Worm (Caenorhabditis elegans): ENCODE results near the gene spt-5.

spt-5 gene

DNA sequence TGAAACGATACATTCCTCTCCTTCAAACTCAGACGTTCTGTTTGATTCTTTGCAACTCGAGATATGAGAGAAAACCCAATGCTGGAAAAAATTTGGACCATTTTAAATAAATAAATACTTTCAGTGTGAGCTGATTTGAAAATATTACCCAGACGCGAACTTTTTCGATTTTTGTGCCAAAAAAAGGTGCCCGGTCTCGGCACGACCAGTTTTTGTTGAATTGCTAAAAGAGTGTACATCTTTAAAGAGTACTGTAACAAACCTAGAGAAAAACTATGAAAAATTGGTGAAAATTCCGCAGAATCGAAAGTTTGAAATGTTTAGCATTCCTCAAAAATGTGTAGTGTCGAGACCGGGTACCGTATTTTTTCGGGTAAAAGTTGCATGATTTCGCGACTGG lies 9.9 kb downstream of the spt-5 start, which contains the start of gene K08E4.8:
Gene K08E4.8, minus strand, starts transcription at position 101 of the 400 bp plus-strand sequence.
- TF ChIP-seq him-1 (tag; optimal IDR thresholded peaks at IDR 0.05) (no peak), W03F9.2 (tag; optimal IDR thresholded peaks at IDR 0.05) (no peak), dao-5 (tag; optimal IDR thresholded peaks at IDR 0.05) (no peak)

DNA sequence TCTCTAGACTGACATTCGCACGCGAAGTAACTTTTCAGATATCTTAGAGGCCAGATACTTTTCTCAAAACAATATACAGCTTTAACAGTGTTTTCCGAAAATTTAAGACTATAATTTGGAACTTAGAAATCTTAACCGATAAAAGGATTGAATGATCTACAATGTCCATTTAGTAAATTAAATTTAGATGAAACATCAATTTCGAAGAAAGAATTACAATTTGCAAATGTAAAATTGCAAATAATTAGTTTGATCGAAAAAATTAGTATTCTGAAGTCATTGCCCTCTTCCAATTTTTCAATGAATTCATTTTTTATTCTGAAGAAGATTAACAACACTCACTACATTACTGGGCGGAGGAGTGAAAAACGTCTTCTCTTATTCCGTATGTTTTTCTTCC lies 17.3 kb downstream of the spt-5 start, which contains the start of gene bath-37:
Gene bath-37, plus strand, starts transcription at position 301 of the 400 bp plus-strand sequence.
- TF ChIP-seq him-1 (tag; optimal IDR thresholded peaks at IDR 0.05) (no peak), W03F9.2 (tag; optimal IDR thresholded peaks at IDR 0.05) (no peak), dao-5 (tag; optimal IDR thresholded peaks at IDR 0.05) (no peak)

DNA sequence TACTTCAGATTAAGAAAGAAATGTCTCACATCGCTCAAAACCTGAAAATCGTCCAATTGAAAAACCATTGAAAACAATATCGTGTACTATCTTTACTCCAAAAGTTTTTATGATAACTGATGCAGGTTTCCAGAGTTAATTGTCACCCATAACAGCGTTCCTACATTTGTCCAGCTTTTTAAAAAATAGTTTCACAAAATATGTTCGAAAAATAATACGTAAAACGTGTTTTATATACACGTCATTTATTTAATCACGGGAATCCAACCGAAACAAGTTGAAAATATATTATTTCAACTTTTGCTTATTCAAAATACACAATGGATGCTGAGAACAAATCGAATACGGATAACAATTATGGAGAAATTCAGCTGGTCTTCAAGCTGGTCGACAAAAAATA lies 24.2 kb downstream of the spt-5 start, which contains the start of gene K08E4.7:
Gene K08E4.7, plus strand, starts transcription at position 301 of the 400 bp plus-strand sequence.
- TF ChIP-seq dao-5 (tag; optimal IDR thresholded peaks at IDR 0.05), result no peak
- no peak for TF ChIP-seq him-1 (tag; optimal IDR thresholded peaks at IDR 0.05)
- TF ChIP-seq W03F9.2 (tag; optimal IDR thresholded peaks at IDR 0.05), result no peak

DNA sequence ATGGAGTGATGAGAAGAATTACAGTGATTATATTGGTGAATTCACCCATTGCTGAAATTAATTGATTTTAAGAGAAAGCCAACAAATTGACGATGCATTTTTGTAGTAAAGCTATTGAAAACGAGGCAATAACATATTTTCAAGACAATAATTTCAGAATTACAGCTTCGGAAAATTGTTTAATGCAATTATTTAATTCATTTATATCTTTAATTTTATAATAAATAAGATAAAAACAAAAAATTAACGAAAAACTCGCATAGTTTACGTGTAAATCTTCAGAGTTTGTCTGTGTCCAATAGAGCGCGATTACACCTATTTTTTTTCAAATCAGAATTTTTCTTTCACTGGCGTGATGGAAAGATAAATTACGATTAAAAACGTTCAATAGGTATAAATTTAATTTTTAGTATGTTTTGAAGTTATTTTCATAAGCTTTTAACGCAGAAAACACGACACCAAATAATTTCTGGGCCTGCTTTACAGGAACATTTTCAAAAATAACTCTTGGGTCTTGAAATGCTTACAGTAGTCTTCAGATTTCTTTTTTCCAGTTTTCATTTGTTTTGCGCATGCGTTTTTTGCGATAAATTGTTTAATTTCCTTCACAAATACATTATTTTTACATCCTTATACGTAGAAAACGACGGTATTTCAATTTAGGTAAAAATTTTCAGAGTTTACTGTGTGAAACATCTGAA lies 27.0 kb downstream of the spt-5 start, which contains the start of gene tmed-1:
Gene tmed-1, minus strand, starts transcription at position 51 of the 701 bp plus-strand sequence.
- TF ChIP-seq dao-5 (tag; optimal IDR thresholded peaks at IDR 0.05), result no peak
- TF ChIP-seq W03F9.2 (tag; optimal IDR thresholded peaks at IDR 0.05), result peak; percentile 49

DNA sequence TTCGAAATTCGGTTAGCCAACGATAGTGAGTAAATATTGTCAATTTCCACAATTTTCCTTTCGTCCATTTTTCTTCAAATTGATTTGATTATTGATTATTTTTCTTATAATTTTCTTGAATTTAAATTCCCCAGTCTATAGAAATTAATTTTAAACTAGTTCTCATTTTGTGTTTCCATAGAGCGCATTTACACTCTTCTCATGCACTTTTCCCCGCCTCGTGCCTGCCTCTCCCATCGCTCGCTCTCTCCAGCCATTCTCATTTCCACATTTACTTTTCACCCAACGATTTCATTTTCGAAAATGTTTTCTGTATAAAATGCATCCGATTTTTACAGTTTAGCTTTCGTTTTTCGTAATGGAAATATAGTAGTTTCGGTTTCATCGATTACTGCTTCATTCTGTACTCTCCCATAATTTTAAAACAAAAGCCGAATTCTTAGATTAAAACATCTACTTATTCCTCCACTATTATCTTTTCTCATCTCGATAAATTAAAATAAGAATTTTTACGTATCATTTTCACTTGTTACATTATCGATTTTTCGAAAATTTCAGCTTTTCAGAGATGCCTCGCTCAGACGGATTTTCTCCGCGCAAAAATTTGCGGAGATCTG lies 27.7 kb downstream of the spt-5 start, which contains the start of gene lex-1:
Gene lex-1, plus strand, starts transcription at position 567 of the 617 bp plus-strand sequence.
- TF ChIP-seq dao-5 (tag; optimal IDR thresholded peaks at IDR 0.05), result no peak
- peak; percentile 8 for TF ChIP-seq W03F9.2 (tag; optimal IDR thresholded peaks at IDR 0.05)
- TF ChIP-seq him-1 (tag; optimal IDR thresholded peaks at IDR 0.05), result no peak

DNA sequence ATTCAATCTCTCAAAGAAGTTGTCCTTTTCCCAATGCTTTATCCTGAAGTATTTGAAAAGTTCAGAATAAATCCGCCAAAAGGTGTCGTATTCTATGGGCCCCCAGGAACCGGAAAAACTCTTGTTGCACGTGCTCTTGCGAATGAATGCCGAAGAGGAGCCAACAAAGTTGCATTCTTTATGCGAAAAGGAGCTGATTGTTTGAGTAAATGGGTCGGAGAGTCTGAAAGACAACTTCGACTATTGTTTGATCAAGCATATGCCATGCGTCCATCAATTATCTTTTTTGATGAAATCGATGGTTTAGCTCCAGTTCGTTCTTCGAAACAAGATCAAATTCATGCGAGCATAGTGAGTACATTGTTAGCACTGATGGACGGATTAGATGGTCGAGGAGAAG lies 29.5 kb downstream of the spt-5 start:
- TF ChIP-seq him-1 (tag; optimal IDR thresholded peaks at IDR 0.05), result no peak
- no peak for TF ChIP-seq dao-5 (tag; optimal IDR thresholded peaks at IDR 0.05)
- TF ChIP-seq W03F9.2 (tag; optimal IDR thresholded peaks at IDR 0.05), result no peak

DNA sequence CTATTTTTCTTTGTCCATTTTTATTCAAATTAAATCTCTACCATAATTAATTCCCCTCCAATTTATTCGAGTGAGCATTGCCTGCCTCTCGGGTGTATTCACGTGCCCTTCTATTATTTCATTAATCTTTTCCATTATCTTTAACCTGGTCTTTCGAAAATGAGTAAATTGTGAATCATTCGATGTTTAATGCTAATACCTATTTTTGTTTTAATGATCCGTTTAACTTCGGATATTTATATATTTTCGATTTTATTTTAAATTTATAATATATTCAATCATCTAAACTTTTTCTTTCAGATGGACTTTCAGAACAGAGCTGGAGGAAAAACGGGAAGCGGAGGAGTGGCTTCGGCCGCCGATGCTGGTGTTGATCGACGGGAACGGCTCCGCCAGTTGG lies 32.9 kb downstream of the spt-5 start, which contains the start of gene repo-1:
Gene repo-1, plus strand, starts transcription at position 301 of the 400 bp plus-strand sequence.
- TF ChIP-seq W03F9.2 (tag; optimal IDR thresholded peaks at IDR 0.05) (no peak), him-1 (tag; optimal IDR thresholded peaks at IDR 0.05) (no peak), dao-5 (tag; optimal IDR thresholded peaks at IDR 0.05) (no peak)

DNA sequence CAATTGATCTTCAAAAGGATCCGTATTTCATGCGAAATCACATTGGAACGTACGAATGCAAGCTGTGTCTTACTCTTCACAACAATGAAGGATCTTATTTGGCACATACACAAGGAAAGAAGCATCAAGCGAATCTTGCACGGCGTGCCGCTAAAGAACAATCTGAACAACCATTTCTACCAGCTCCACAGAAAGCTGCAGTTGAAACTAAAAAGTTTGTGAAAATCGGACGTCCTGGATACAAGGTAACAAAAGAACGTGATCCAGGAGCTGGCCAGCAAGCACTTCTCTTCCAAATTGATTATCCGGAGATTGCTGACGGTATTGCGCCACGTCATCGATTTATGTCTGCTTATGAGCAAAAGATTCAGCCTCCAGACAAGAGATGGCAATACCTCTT lies 33.3 kb downstream of the spt-5 start:
- no peak for TF ChIP-seq dao-5 (tag; optimal IDR thresholded peaks at IDR 0.05)
- no peak for TF ChIP-seq him-1 (tag; optimal IDR thresholded peaks at IDR 0.05)
- TF ChIP-seq W03F9.2 (tag; optimal IDR thresholded peaks at IDR 0.05), result no peak

DNA sequence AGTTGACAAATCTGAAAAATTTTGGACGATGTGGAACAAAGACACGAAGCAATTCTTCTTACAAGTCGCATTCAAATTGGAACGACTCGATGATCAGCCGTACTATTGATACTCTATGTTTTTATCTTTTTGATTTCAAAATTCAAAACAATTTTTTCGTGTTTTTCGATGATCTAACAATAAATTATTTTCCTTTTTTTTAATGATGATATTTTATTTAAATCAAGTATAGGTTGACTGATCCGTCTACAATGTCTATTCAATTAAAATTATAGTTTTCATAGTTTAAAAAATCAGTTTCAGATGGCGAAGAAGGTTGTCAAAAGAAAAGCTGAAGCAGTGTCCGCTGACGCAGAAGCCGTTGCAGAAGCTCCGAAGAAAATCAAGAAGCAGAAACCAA lies 33.8 kb downstream of the spt-5 start, which contains the start of gene rbm-34:
Gene rbm-34, plus strand, starts transcription at position 301 of the 400 bp plus-strand sequence.
- no peak for TF ChIP-seq W03F9.2 (tag; optimal IDR thresholded peaks at IDR 0.05)
- TF ChIP-seq him-1 (tag; optimal IDR thresholded peaks at IDR 0.05), result no peak
- TF ChIP-seq dao-5 (tag; optimal IDR thresholded peaks at IDR 0.05), result no peak

DNA sequence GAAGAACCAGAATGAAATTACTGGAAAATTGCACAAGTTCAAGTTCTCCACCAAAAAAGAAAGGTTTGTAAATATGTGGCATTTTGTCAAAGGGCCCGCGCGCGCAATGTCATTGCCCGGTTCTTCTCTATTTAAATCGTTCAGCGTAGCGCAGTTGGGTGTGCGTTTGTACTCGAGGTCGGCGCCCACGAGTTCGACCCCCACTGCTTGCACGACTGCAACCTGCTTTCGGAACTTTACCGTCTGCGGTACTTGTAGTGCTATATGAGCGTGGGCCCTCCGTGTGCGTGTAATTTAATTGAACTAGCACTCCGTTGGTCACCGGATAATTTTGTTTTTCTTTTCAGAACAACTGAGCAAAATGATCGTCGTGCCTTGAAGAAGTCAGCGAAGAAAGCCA lies 35.2 kb downstream of the spt-5 start:
- TF ChIP-seq W03F9.2 (tag; optimal IDR thresholded peaks at IDR 0.05), result peak; percentile 12
- TF ChIP-seq dao-5 (tag; optimal IDR thresholded peaks at IDR 0.05), result peak; percentile 70
- peak; percentile 36 for TF ChIP-seq him-1 (tag; optimal IDR thresholded peaks at IDR 0.05)

DNA sequence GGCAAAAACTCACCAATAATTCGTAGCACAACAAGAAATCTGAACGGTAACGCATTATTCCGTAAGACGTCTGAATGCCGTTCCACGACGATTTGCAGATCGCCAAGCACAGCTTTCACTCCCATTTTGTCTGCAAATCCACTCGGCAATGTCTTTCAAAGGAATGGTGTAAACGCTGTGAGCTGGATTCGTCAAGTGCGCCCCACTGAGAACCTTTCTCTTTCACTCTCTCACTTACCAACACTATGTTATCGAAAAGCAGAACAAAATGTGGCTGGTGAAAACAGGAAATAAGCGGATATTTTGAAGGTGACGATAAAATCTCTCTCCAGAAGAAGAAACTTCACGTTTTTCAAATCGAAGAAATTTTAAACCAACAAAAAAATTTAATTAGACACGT lies 37.6 kb downstream of the spt-5 start:
- no peak for TF ChIP-seq him-1 (tag; optimal IDR thresholded peaks at IDR 0.05)
- TF ChIP-seq dao-5 (tag; optimal IDR thresholded peaks at IDR 0.05), result no peak
- no peak for TF ChIP-seq W03F9.2 (tag; optimal IDR thresholded peaks at IDR 0.05)

DNA sequence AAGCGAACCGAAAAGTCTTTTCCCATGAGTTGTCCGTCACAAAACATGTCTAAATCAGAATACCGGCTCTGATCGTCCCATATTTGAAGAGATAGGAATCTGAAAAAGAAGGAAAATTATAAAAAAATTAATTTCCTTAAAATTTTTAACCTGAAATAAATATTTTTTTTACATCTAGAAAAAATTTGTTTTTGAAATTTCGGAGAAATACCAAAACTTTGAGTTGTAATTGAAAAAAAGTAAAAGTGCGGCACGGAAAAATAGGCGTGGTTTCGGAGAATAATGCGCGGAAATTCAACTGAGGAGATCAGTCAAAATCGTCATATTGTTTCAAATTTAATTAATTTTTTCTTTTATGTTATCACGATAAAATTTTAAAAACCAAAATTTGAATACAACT lies 38.3 kb downstream of the spt-5 start, which contains the start of gene F11A10.6:
Gene F11A10.6, minus strand, starts transcription at position 101 of the 400 bp plus-strand sequence.
- TF ChIP-seq W03F9.2 (tag; optimal IDR thresholded peaks at IDR 0.05) (no peak), dao-5 (tag; optimal IDR thresholded peaks at IDR 0.05) (no peak), him-1 (tag; optimal IDR thresholded peaks at IDR 0.05) (no peak)

DNA sequence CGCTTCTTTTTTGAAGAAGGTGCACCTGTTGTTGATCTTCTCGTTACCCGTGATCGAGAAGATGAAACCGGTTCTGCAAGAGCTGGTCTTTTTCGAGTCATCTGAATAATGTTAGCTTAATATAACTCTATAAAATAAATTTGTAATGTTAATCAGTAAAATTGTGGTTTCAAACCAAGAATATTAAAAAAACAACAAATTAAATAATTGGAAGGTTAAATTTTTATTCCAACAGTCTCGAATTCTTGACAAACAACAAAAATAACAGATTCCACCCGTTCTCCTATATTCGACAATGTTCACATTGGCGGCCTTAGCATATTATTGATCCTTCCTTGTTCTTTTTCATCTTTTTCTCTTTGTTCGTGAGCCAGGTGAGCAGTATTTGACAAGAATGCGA lies 40.8 kb downstream of the spt-5 start, which contains the start of gene mig-32:
Gene mig-32, minus strand, starts transcription at position 101 of the 400 bp plus-strand sequence.
- TF ChIP-seq W03F9.2 (tag; optimal IDR thresholded peaks at IDR 0.05) (no peak), dao-5 (tag; optimal IDR thresholded peaks at IDR 0.05) (no peak), him-1 (tag; optimal IDR thresholded peaks at IDR 0.05) (no peak)

DNA sequence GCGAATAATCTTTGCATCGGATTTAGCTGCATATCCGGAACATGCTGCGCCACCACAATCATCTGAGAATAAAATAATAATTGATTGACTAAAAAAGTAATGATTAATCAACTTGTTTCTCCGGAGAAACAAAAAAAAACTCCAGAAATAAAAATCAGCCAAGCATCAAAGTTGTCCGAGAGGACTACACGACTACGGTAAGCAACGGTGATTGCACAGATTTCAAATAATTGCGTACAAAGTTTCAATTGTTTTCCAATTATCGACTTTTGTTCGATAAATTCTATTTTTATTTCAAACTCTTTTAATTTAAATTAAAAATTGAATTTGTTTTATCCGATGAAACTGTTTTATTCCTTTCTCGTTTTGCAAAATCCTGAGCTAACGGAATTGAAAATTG lies 42.1 kb downstream of the spt-5 start, which contains the start of gene cpsf-4:
Gene cpsf-4, minus strand, starts transcription at position 62 of the 400 bp plus-strand sequence.
- no peak for TF ChIP-seq W03F9.2 (tag; optimal IDR thresholded peaks at IDR 0.05)
- TF ChIP-seq dao-5 (tag; optimal IDR thresholded peaks at IDR 0.05), result no peak
- TF ChIP-seq him-1 (tag; optimal IDR thresholded peaks at IDR 0.05), result no peak
